Worm (Caenorhabditis elegans) whole organism, L4/young adult: ENCODE data around the gene acer-1.
A peak's percentile ranks its signal among the peaks of the same experiment; 100 is the strongest.

Source experiments
- W03F9.2 ChIP-seq: fragments of 150-350 bp; optimal IDR thresholded peaks from 2 replicates; lab custom pipeline; 2014; ENCODE audit warnings: missing biosample characterization, missing genetic modification characterization
- dao-5 ChIP-seq: sonication (generic microtip); optimal IDR thresholded peaks from 2 replicates; lab custom pipeline; 2016; ENCODE audit warnings: missing genotype, missing genetic modification characterization, moderate library complexity, missing compliant biosample characterization
- him-1 ChIP-seq: sonication (generic microtip); optimal IDR thresholded peaks from 2 replicates; lab custom pipeline; 2016; ENCODE audit warnings: missing genotype, missing genetic modification reagents, missing genetic modification characterization, missing compliant biosample characterization

acer-1 gene

DNA sequence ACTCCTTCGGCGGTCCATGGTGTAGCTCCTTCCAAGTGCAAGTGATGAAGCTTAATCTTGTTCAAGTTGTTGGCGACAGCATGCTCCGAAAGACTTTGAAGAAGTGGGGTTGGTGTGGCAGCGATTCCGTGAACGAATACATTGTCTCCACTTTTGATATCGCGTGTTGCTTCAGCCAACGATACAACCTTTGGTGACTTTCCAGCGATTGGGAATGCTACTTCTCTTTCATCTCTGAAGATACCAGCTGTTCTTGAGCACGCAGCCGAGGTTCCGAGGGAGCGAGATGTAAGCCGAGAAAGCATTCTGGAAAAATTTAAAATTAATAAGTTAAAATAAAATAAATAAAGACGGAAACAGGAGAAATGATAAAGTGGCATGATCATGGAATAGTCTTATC is at the start of gene acer-1:
TSS of gene acer-1 (minus strand) at position 306 of the 400 bp plus-strand sequence.
- TF ChIP-seq W03F9.2 (tag; lab: Kevin White, UChicago) = no peak
- no peak for TF ChIP-seq him-1 (tag; lab: Kevin White, UChicago)
- TF ChIP-seq dao-5 = no peak

DNA sequence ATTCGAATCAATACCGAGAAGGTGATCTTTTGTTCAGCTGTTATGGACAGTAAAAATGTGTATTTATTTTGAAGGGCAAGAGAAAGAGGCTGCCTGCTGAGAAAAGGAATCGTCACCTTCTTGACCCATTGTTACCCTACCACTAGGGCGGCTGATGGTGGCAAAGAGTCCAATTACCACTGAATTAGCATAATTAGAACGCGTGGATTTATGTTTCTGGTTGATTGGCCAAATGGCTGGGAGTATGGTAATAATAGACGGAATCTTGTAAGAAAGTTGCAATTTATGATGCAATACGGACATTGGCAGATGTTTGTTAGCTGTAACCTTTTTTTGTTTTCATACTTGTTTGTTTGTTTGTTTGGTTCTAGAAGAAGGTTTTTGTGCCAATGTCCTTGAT is 49.7 kb upstream of the acer-1 start:
- no peak for TF ChIP-seq him-1 (tag; lab: Kevin White, UChicago)
- TF ChIP-seq W03F9.2 (tag; lab: Kevin White, UChicago) = no peak

ce11 chrII:6937057-6937456 is 46.9 kb upstream of the acer-1 start:
- TF ChIP-seq him-1 (tag; lab: Kevin White, UChicago) (no peak), W03F9.2 (tag; lab: Kevin White, UChicago) (no peak), dao-5 (no peak)

ce11 chrII:6936528-6936927 is 46.3 kb upstream of the acer-1 start:
- TF ChIP-seq W03F9.2 (tag; lab: Kevin White, UChicago) (no peak), dao-5 (no peak), him-1 (tag; lab: Kevin White, UChicago) (no peak)

DNA sequence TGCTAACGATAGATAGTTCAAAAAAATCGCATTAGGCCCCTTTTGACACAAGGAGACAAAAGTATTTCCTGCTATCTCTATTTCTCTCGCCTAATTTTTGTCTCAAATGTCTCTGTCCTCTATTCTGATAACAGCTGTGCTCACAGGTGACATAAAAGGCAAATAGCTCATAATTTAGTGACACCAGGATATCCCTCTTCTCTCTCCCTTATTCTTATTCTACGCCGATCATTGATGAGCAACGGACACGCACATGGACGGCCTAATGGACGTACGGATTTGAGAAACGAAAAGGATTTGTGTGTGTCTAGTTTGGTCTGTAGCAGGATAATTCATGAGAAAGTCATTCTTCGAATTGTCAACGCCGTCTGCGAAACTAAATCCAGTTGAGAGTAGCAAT is 45.8 kb upstream of the acer-1 start:
- TF ChIP-seq dao-5 (no peak), W03F9.2 (tag; lab: Kevin White, UChicago) (no peak), him-1 (tag; lab: Kevin White, UChicago) (no peak)

DNA sequence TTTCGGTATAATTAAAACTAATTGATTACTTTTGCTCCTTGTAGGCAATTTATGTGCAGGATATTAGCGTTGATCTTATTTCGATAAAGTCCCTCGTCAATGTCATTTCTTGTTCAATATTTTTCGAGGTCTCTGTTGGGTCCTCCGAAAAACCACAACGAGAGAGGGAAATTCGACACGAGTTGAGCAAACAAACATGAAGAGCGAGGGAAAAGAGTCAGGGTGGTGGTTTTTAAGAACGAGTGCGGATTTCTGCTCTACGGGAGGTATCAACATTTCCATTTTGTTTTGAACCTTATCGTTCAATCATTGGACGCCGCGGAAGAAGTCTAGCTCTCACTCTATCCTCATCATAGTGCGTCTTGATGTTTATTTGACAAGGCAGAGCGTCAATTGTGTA is 44.5 kb upstream of the acer-1 start:
- TF ChIP-seq him-1 (tag; lab: Kevin White, UChicago) = no peak
- no peak for TF ChIP-seq dao-5
- no peak for TF ChIP-seq W03F9.2 (tag; lab: Kevin White, UChicago)

DNA sequence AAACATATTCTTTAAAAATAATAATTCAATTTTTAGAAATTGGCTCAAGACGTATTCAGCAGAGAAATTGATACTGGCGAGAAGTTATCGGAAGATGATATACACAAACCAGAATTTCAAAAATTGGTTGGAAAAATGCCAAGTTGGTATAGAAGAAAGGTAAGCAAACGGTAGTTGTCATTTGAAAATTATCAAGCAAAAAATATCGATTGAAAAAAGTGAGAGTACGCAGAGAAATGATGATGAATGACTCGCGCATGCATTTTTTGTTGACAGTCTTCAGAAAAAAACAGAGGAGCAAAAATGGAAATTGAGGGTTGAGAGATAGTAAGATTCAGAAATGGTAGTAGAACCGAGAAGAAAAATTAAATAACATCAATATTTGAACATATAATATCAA is 42.8 kb upstream of the acer-1 start:
- TF ChIP-seq W03F9.2 (tag; lab: Kevin White, UChicago) (no peak), him-1 (tag; lab: Kevin White, UChicago) (no peak), dao-5 (no peak)

DNA sequence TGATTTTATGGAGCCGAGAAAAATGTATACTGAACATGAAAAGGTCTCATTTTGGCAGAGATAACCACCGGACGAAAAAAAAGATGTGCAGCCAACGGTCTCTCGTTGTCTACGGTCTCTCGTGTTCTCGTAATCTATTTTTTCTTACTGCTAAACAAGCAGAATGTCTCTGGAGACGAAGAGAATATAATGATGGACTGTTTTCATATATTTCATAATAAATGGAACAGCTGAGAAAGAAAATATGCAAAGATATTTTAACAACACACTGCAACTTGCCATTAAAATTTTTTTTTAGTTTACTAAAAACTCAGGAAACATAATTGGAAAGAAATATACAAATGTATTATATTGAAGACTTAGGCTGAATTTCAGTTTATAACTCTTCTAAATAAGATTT is 39.9 kb upstream of the acer-1 start:
- TF ChIP-seq dao-5 = no peak
- no peak for TF ChIP-seq him-1 (tag; lab: Kevin White, UChicago)
- TF ChIP-seq W03F9.2 (tag; lab: Kevin White, UChicago) = no peak

ce11 chrII:6928416-6928815 is 38.2 kb upstream of the acer-1 start, which contains the start of gene flcn-1:
TSS of gene flcn-1 (plus strand) at chrII:6928763.
- TF ChIP-seq him-1 (tag; lab: Kevin White, UChicago) (no peak), W03F9.2 (tag; lab: Kevin White, UChicago) (no peak), dao-5 (no peak)

DNA sequence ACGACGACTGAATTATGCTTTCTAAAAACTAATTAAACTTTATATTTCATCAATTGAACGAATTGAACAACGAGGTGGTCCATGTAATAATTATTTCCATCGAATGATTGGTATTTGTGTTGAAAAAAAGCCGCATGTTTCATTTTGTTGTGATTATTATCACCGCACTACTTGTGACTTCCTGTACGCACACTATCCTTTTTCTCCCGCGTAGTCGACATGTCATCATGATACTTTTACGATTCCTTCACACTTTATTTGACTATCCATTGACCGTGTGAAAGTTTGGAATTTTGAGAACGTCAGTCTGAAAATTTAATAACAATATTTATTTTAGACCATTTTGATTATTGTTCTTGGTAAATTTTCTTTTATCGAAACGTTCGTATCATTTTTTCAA is 37.4 kb upstream of the acer-1 start, which contains the start of gene F22D3.4:
TSS of gene F22D3.4 (minus strand) at position 1 of the 400 bp plus-strand sequence.
- no peak for TF ChIP-seq him-1 (tag; lab: Kevin White, UChicago)
- TF ChIP-seq dao-5 = no peak
- TF ChIP-seq W03F9.2 (tag; lab: Kevin White, UChicago) = no peak

DNA sequence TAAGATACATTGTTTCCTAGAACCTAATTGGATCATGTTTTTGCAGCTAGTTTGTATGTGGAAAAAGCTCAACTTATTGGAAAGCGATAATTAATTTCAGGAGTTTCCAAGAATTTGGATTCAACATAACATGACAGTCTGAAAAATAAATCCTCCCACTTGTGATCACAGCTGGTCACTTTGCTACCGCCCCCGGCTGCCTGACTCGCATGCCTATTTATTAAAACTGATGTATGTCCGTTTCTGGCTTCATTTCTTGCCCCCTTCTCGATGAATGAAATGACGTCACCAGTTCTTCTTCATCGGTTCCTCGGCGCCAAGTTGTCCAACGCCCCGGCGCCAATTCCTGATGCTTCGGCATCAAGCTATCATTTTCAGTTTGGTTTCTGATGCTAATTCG is 36.8 kb upstream of the acer-1 start:
- TF ChIP-seq him-1 (tag; lab: Kevin White, UChicago) (no peak), dao-5 (no peak), W03F9.2 (tag; lab: Kevin White, UChicago) (no peak)

DNA sequence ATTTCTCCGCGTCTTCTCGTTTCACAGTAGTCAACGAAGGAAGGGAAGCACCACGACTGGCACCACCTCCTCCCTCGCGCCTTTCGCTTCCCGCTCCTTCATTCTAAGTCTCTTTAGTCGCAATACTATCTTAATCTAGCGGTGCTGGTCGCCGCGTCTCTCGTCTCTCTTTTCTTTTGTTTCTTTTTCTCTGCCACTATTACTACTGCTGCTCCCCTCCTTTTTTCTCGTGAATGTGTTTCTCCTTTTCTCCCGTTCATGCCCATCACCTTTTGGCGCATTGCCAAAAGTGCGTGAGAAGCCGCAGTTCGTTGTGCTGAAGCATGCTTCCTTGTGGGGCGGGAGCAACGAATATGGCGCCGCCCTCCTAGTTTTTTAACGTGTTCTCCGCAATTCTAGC is 36.3 kb upstream of the acer-1 start:
- peak; percentile 51 for TF ChIP-seq W03F9.2 (tag; lab: Kevin White, UChicago)
- peak; percentile 66 for TF ChIP-seq him-1 (tag; lab: Kevin White, UChicago)
- TF ChIP-seq dao-5 = peak; percentile 26

DNA sequence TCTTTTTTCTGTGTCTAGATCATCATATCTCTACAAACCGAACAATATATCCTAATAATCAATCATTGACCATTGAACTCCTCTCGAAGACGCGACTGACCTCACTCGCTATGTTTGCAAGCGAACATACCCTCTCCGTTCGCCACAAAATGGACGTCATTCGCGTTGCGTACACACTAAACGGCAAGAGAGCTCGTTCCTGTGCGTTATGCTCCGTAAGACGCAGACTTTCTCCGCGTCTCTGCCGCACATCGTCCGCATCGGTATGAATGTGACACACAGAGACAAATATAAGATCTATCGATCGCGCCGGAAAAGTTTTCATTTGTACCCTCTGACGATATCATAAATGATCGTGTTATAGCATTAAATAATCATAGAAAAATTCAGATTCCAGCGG is 35.9 kb upstream of the acer-1 start:
- TF ChIP-seq dao-5 (no peak), him-1 (tag; lab: Kevin White, UChicago) (no peak), W03F9.2 (tag; lab: Kevin White, UChicago) (no peak)

DNA sequence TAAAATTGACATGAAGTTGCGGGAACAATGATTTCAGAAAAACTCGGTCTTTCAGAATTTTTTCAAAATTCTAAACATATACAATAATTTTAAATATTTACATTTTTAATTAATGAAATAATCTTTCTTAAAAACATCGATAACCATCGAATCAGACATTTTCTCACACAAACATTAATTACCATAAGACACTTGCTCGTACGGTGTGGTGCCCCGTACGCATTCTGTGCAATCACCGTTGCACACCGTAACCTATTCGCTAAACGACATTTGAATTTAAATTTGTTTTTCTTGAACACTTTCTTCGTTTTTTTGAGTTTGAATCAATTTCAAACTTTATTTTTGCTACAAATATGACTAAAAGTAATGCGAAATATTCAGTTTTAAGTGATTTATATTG is 33.6 kb upstream of the acer-1 start:
- TF ChIP-seq W03F9.2 (tag; lab: Kevin White, UChicago) (no peak), him-1 (tag; lab: Kevin White, UChicago) (no peak), dao-5 (no peak)

- no peak for TF ChIP-seq W03F9.2 (tag; lab: Kevin White, UChicago)
- TF ChIP-seq dao-5 = no peak
Observed at ce11 chrII:6919363-6919851, 29.2 kb upstream of the acer-1 start, which contains the start of gene B0252.1. TSS of gene B0252.1 (plus strand) at chrII:6919680.
